Worm (Caenorhabditis elegans) whole organism, late embryonic: ENCODE measurements around the gene srw-121.

Experiments
- K02D7.2 ChIP-seq: sonication (generic microtip); optimal IDR thresholded peaks from 2 replicates; lab custom pipeline; 2017; ENCODE audit warnings: mild to moderate bottlenecking, missing genetic modification characterization, missing compliant biosample characterization
- K09A11.1 ChIP-seq: sonication (generic microtip); optimal IDR thresholded peaks from 2 replicates; lab custom pipeline; 2017; ENCODE audit warnings: antibody characterized with exemption, mild to moderate bottlenecking, missing genetic modification characterization, missing compliant biosample characterization; ENCODE audit not compliant: insufficient read depth
- T23F11.4 ChIP-seq: fragments of 200-800 bp; sonication (Bioruptor generic); optimal IDR thresholded peaks from 2 replicates; lab custom pipeline; 2018; ENCODE audit warnings: mild to moderate bottlenecking, missing genetic modification characterization, missing compliant biosample characterization
- Y22D7AL.16 ChIP-seq: sonication (generic microtip); optimal IDR thresholded peaks from 2 replicates; lab custom pipeline; 2016; ENCODE audit warnings: missing genetic modification characterization, missing compliant biosample characterization
- ama-1 ChIP-seq: fragments of 150-350 bp; optimal IDR thresholded peaks from 2 replicates; lab custom pipeline; 2014
- ceh-14 ChIP-seq: sonication (generic microtip); optimal IDR thresholded peaks from 2 replicates; lab custom pipeline; 2016; ENCODE audit warnings: missing genotype, missing genetic modification characterization, missing compliant biosample characterization
- ceh-18 ChIP-seq: sonication (generic microtip); optimal IDR thresholded peaks from 2 replicates; lab custom pipeline; 2016; ENCODE audit warnings: missing genetic modification characterization, missing compliant biosample characterization
- ceh-22 ChIP-seq: sonication (generic microtip); optimal IDR thresholded peaks from 2 replicates; lab custom pipeline; 2017; ENCODE audit warnings: missing biosample characterization, missing genetic modification characterization
- ceh-24 ChIP-seq: sonication (generic microtip); optimal IDR thresholded peaks from 2 replicates; lab custom pipeline; 2016; ENCODE audit warnings: mild to moderate bottlenecking, missing genetic modification characterization, missing compliant biosample characterization
- ceh-48 ChIP-seq: sonication (generic microtip); optimal IDR thresholded peaks from 2 replicates; lab custom pipeline; 2016; ENCODE audit warnings: missing genetic modification characterization, inconsistent platforms, missing compliant biosample characterization
- dmd-4 ChIP-seq: sonication (generic microtip); optimal IDR thresholded peaks from 2 replicates; lab custom pipeline; 2016; ENCODE audit warnings: borderline replicate concordance, missing genetic modification characterization, missing compliant biosample characterization
- dve-1 ChIP-seq: sonication (generic microtip); optimal IDR thresholded peaks from 2 replicates; lab custom pipeline; 2017; ENCODE audit warnings: antibody characterized with exemption, mild to moderate bottlenecking, missing genetic modification characterization, missing compliant biosample characterization
- elt-4 ChIP-seq: sonication (generic microtip); optimal IDR thresholded peaks from 2 replicates; lab custom pipeline; 2016; ENCODE audit warnings: missing genetic modification characterization, missing compliant biosample characterization
- ets-4 ChIP-seq: sonication (generic microtip); optimal IDR thresholded peaks from 2 replicates; lab custom pipeline; 2016; ENCODE audit warnings: missing genetic modification characterization, missing compliant biosample characterization
- fax-1 ChIP-seq: sonication (generic microtip); optimal IDR thresholded peaks from 2 replicates; lab custom pipeline; 2016; ENCODE audit warnings: missing genotype, missing genetic modification characterization, missing compliant biosample characterization
- fkh-10 ChIP-seq: fragments of 150-350 bp; optimal IDR thresholded peaks from 2 replicates; lab custom pipeline; 2014; ENCODE audit warnings: missing biosample characterization, missing genetic modification reagents, missing genetic modification characterization
- fkh-6 ChIP-seq: sonication (generic microtip); optimal IDR thresholded peaks from 2 replicates; lab custom pipeline; 2016; ENCODE audit warnings: missing genetic modification characterization, missing compliant biosample characterization
- hlh-15 ChIP-seq: sonication (generic microtip); optimal IDR thresholded peaks from 2 replicates; lab custom pipeline; 2016; ENCODE audit warnings: missing genetic modification characterization, missing compliant biosample characterization
- hlh-6 ChIP-seq: sonication (generic microtip); optimal IDR thresholded peaks from 2 replicates; lab custom pipeline; 2016; ENCODE audit warnings: missing genotype, missing genetic modification characterization, missing compliant biosample characterization
- lim-6 ChIP-seq: sonication (generic microtip); optimal IDR thresholded peaks from 2 replicates; lab custom pipeline; 2016; ENCODE audit warnings: missing genetic modification characterization, missing compliant biosample characterization
- lin-11 ChIP-seq: fragments of 200-800 bp; sonication (Bioruptor generic); optimal IDR thresholded peaks from 2 replicates; lab custom pipeline; 2018; ENCODE audit warnings: mild to moderate bottlenecking, missing genetic modification characterization, missing compliant biosample characterization
- madf-2 ChIP-seq: sonication (generic microtip); optimal IDR thresholded peaks from 2 replicates; lab custom pipeline; 2017; ENCODE audit warnings: missing genetic modification characterization, missing compliant biosample characterization
- mec-3 ChIP-seq: sonication (generic microtip); optimal IDR thresholded peaks from 2 replicates; lab custom pipeline; 2016; ENCODE audit warnings: borderline replicate concordance, missing genetic modification characterization, missing compliant biosample characterization
- nhr-232 ChIP-seq: sonication (generic microtip); optimal IDR thresholded peaks from 2 replicates; lab custom pipeline; 2016; ENCODE audit warnings: missing genetic modification characterization, missing compliant biosample characterization
- npax-4 ChIP-seq: sonication (generic microtip); optimal IDR thresholded peaks from 2 replicates; lab custom pipeline; 2016; ENCODE audit warnings: missing genetic modification characterization, missing compliant biosample characterization
- odd-2 ChIP-seq: sonication (generic microtip); optimal IDR thresholded peaks from 2 replicates; lab custom pipeline; 2017; ENCODE audit warnings: antibody characterized with exemption, mild to moderate bottlenecking, missing genetic modification characterization, missing compliant biosample characterization
- pag-3 ChIP-seq: sonication (generic microtip); optimal IDR thresholded peaks from 2 replicates; lab custom pipeline; 2016; ENCODE audit warnings: missing compliant biosample characterization, missing genetic modification characterization, borderline replicate concordance
- pax-1 ChIP-seq: fragments of 150-350 bp; optimal IDR thresholded peaks from 2 replicates; lab custom pipeline; 2014; ENCODE audit warnings: missing biosample characterization, missing genetic modification characterization
- pha-2 ChIP-seq: sonication (generic microtip); optimal IDR thresholded peaks from 2 replicates; lab custom pipeline; 2017; ENCODE audit warnings: mild to moderate bottlenecking, missing genetic modification characterization, missing compliant biosample characterization
- pros-1 ChIP-seq: fragments of 150-350 bp; optimal IDR thresholded peaks from 2 replicates; lab custom pipeline; 2014; ENCODE audit warnings: missing biosample characterization, missing genetic modification reagents, missing genetic modification characterization
- rnt-1 ChIP-seq: sonication (generic microtip); optimal IDR thresholded peaks from 2 replicates; lab custom pipeline; 2016; ENCODE audit warnings: missing genetic modification characterization, missing compliant biosample characterization
- sdc-2 ChIP-seq: sonication (generic microtip); optimal IDR thresholded peaks from 2 replicates; lab custom pipeline; 2016; ENCODE audit warnings: missing genotype, missing genetic modification characterization, missing compliant biosample characterization
- sox-4 ChIP-seq: sonication (generic microtip); optimal IDR thresholded peaks from 2 replicates; lab custom pipeline; 2017; ENCODE audit warnings: mild to moderate bottlenecking, missing genetic modification characterization, inconsistent platforms, missing compliant biosample characterization
- syd-9 ChIP-seq: sonication (generic microtip); optimal IDR thresholded peaks from 2 replicates; lab custom pipeline; 2016; ENCODE audit warnings: mild to moderate bottlenecking, missing genetic modification characterization, moderate library complexity, missing compliant biosample characterization
- tbx-2 ChIP-seq: sonication (generic microtip); optimal IDR thresholded peaks from 2 replicates; lab custom pipeline; 2016; ENCODE audit warnings: missing genetic modification characterization, missing compliant biosample characterization
- tbx-7 ChIP-seq: sonication (generic microtip); optimal IDR thresholded peaks from 2 replicates; lab custom pipeline; 2016; ENCODE audit warnings: missing genotype, missing genetic modification characterization, missing compliant biosample characterization
- ttx-3 ChIP-seq: sonication (generic microtip); optimal IDR thresholded peaks from 2 replicates; lab custom pipeline; 2016; ENCODE audit warnings: missing genetic modification reagents, missing genetic modification characterization, missing compliant biosample characterization
- unc-3 ChIP-seq, 2 experiments: fragments of 200-800 bp in 1 of 2; sonication (Bioruptor generic) in 1 of 2; sonication (generic microtip) in 1 of 2; conservative IDR thresholded peaks in 1 of 2; optimal IDR thresholded peaks in 1 of 2; 2 replicates each; pipeline versions ENCODE4 v1.3.6 to Lab custom; 2016 to 2022; ENCODE audit warnings: missing compliant biosample characterization in 2 of 2, missing genetic modification characterization in 2 of 2, missing genetic modification reagents in 1 of 2
- unc-86 ChIP-seq: sonication (generic microtip); optimal IDR thresholded peaks from 2 replicates; lab custom pipeline; 2016; ENCODE audit warnings: missing genetic modification characterization, missing compliant biosample characterization
- zip-5 ChIP-seq: sonication (generic microtip); optimal IDR thresholded peaks from 2 replicates; lab custom pipeline; 2016; ENCODE audit warnings: missing genetic modification characterization, missing compliant biosample characterization
- ztf-16 ChIP-seq: sonication (generic microtip); optimal IDR thresholded peaks from 2 replicates; lab custom pipeline; 2017; ENCODE audit warnings: missing genetic modification characterization, missing compliant biosample characterization

Gene srw-121

ce11 chrV:2971307-2971999 is 19.9 kb downstream of the srw-121 start, which contains the start of gene srw-129:
TSS of gene srw-129 (plus strand) at chrV:2971949.
- no peak for TF ChIP-seq ttx-3 (tag; lab: Kevin White, UChicago)
- no peak for TF ChIP-seq lim-6 (tag; lab: Kevin White, UChicago)
- no peak for TF ChIP-seq elt-4 (tag; lab: Kevin White, UChicago)
- TF ChIP-seq fkh-6 (tag; lab: Kevin White, UChicago) = no peak
- TF ChIP-seq madf-2 = no peak
- no peak for TF ChIP-seq zip-5 (tag; lab: Kevin White, UChicago)
- no peak for TF ChIP-seq ceh-24 (tag; lab: Kevin White, UChicago)
- TF ChIP-seq K09A11.1 = no peak
- no peak for TF ChIP-seq dmd-4 (tag; lab: Kevin White, UChicago)
- no peak for TF ChIP-seq odd-2 (tag; lab: Kevin White, UChicago)
- no peak for TF ChIP-seq ceh-14 (tag; lab: Kevin White, UChicago)
- no peak for TF ChIP-seq tbx-2 (tag; lab: Kevin White, UChicago)
- TF ChIP-seq ztf-16 (tag; lab: Kevin White, UChicago) = no peak
- no peak for TF ChIP-seq hlh-6 (tag; lab: Kevin White, UChicago)
- no peak for TF ChIP-seq pros-1
- no peak for TF ChIP-seq sox-4 (tag; lab: Kevin White, UChicago)
- no peak for TF ChIP-seq tbx-7 (tag; lab: Kevin White, UChicago)
- no peak for TF ChIP-seq K02D7.2 (tag; lab: Kevin White, UChicago)
- no peak for TF ChIP-seq pax-1 (tag; lab: Kevin White, UChicago)

- TF ChIP-seq fkh-10 (GFP tag; lab: Kevin White, UChicago) (no peak), ets-4 (no peak), elt-4 (tag; lab: Kevin White, UChicago) (no peak), ama-1 (lab: Kevin White, UChicago) (no peak), syd-9 (tag; lab: Kevin White, UChicago) (no peak), npax-4 (tag; lab: Kevin White, UChicago) (no peak), madf-2 (no peak), unc-86 (tag; lab: Kevin White, UChicago) (no peak), ceh-22 (tag; lab: Kevin White, UChicago) (no peak), nhr-232 (no peak), mec-3 (tag; lab: Kevin White, UChicago) (no peak), dve-1 (tag; lab: Kevin White, UChicago) (no peak), pag-3 (no peak), K09A11.1 (no peak), Y22D7AL.16 (tag; lab: Kevin White, UChicago) (no peak), ceh-18 (tag; lab: Kevin White, UChicago) (no peak), ceh-24 (tag; lab: Kevin White, UChicago) (no peak), hlh-15 (tag; lab: Kevin White, UChicago) (no peak)
These were observed 26.6 kb downstream of the srw-121 start, which contains the start of gene srh-88 for ce11 chrV:2964786-2965185. TSS of gene srh-88 (minus strand) at chrV:2964886.

DNA sequence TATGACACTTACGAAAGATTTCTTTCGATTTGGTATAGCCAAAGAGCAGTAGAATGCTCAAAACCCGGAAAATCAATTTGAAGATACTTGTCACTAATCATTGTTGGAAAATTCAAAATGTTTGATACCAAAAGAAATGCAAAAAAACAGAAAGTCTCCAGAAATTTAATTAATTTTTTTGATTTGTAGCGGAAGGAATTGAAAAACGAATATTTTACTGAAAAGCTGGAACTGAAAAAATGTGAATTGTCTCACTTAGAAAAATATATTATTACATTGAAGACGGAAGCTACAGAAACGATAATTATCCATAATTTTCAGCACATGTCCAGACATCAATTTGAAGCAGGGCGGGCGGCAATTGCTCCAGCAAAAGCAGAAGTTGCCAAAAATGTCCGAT is 28.4 kb downstream of the srw-121 start, which contains the start of gene srw-138:
Gene srw-138, minus strand, starts transcription at position 101 of the 400 bp plus-strand sequence.
- TF ChIP-seq ceh-14 (tag; lab: Kevin White, UChicago) = no peak
- TF ChIP-seq pag-3 = no peak
- no peak for TF ChIP-seq pha-2 (tag; lab: Kevin White, UChicago)
- no peak for TF ChIP-seq lin-11 (tag; lab: Kevin White, UChicago)
- no peak for TF ChIP-seq npax-4 (tag; lab: Kevin White, UChicago)
- no peak for TF ChIP-seq mec-3 (tag; lab: Kevin White, UChicago)
- no peak for TF ChIP-seq unc-3 (GFP tag; conservative IDR thresholded peaks at IDR 0.05; lab: Robert Waterston, UW)
- no peak for TF ChIP-seq unc-3 (tag; optimal IDR thresholded peaks at IDR 0.05; lab: Kevin White, UChicago)
- TF ChIP-seq T23F11.4 = no peak
- TF ChIP-seq pros-1 = no peak
- no peak for TF ChIP-seq rnt-1 (tag; lab: Kevin White, UChicago)
- TF ChIP-seq madf-2 = no peak
- TF ChIP-seq sdc-2 (tag; lab: Kevin White, UChicago) = no peak
- TF ChIP-seq fax-1 = no peak
- TF ChIP-seq K02D7.2 (tag; lab: Kevin White, UChicago) = no peak
- no peak for TF ChIP-seq ceh-48 (tag; lab: Kevin White, UChicago)
